Worm (Caenorhabditis elegans): ENCODE measurements around the gene srw-76.

- TF ChIP-seq ama-1 (optimal IDR thresholded peaks at IDR 0.05) (no peak), ref-2 (tag; optimal IDR thresholded peaks at IDR 0.05) (no peak), pha-4 (tag; optimal IDR thresholded peaks at IDR 0.05) (no peak), ceh-48 (tag; optimal IDR thresholded peaks at IDR 0.05) (no peak), ceh-18 (tag; optimal IDR thresholded peaks at IDR 0.05) (no peak), pag-3 (tag; optimal IDR thresholded peaks at IDR 0.05; ENCODE audit: borderline replicate concordance) (no peak), tbx-2 (tag; optimal IDR thresholded peaks at IDR 0.05) (no peak), hlh-8 (tag; optimal IDR thresholded peaks at IDR 0.05) (no peak), unc-86 (tag; optimal IDR thresholded peaks at IDR 0.05) (no peak)
Observed at ce11 chrV:16685725-16686124, 47.6 kb upstream of the srw-76 start, which contains the start of gene srw-43.
